Fruit fly (Drosophila melanogaster) whole organism, prepupa: Measurements from ENCODE around the gene CG16789.

Experiments used
- Blimp-1 ChIP-seq: fragments of 200-800 bp; sonication (Bioruptor generic); optimal IDR thresholded peaks from 3 replicates; lab custom pipeline; 2017; ENCODE audit warnings: missing biosample characterization, missing genetic modification characterization, mild to moderate bottlenecking, moderate library complexity, missing genetic modification reagents
- CG10631 ChIP-seq: fragments of 200-800 bp; sonication (Bioruptor generic); optimal IDR thresholded peaks from 2 replicates; lab custom pipeline; 2016; ENCODE audit warnings: missing biosample characterization, missing genetic modification characterization
- CG10669 ChIP-seq: fragments of 200-800 bp; sonication (Bioruptor generic); optimal IDR thresholded peaks from 3 replicates; lab custom pipeline; 2018; ENCODE audit warnings: missing biosample characterization, mild to moderate bottlenecking, missing genetic modification characterization, moderate library complexity
- CG11762 ChIP-seq: fragments of 200-800 bp; sonication (Bioruptor generic); optimal IDR thresholded peaks from 3 replicates; lab custom pipeline; 2016; ENCODE audit warnings: missing biosample characterization, missing genetic modification characterization; ENCODE audit not compliant: insufficient read depth
- CG11902 ChIP-seq: fragments of 200-800 bp; sonication (Bioruptor generic); optimal IDR thresholded peaks from 3 replicates; lab custom pipeline; 2016; ENCODE audit warnings: missing biosample characterization, missing genetic modification characterization
- CG15336 ChIP-seq: fragments of 200-800 bp; sonication (Bioruptor generic); IDR thresholded peaks from 2 replicates; pipeline ENCODE4 v1.3.6; 2022; ENCODE audit warnings: missing biosample characterization, missing genetic modification characterization
- CG1621 ChIP-seq: fragments of 200-800 bp; sonication (Bioruptor generic); optimal IDR thresholded peaks from 3 replicates; lab custom pipeline; 2018; ENCODE audit warnings: missing biosample characterization, mild to moderate bottlenecking, missing genetic modification characterization
- CG16779 ChIP-seq: fragments of 200-800 bp; sonication (Bioruptor generic); optimal IDR thresholded peaks from 3 replicates; lab custom pipeline; 2017; ENCODE audit warnings: missing biosample characterization, mild to moderate bottlenecking, missing genetic modification characterization
- CG31627 ChIP-seq: fragments of 200-800 bp; sonication (Bioruptor generic); optimal IDR thresholded peaks from 3 replicates; lab custom pipeline; 2016; ENCODE audit warnings: missing biosample characterization, missing genetic modification characterization
- CG32006 ChIP-seq: fragments of 200-800 bp; sonication (Bioruptor generic); optimal IDR thresholded peaks from 3 replicates; lab custom pipeline; 2017; ENCODE audit warnings: missing biosample characterization, mild to moderate bottlenecking, missing genetic modification characterization
- CG34406 ChIP-seq: fragments of 200-800 bp; sonication (Bioruptor generic); optimal IDR thresholded peaks from 3 replicates; lab custom pipeline; 2016; ENCODE audit warnings: missing biosample characterization, missing genetic modification characterization
- CG3919 ChIP-seq: fragments of 200-800 bp; sonication (Bioruptor generic); optimal IDR thresholded peaks from 3 replicates; lab custom pipeline; 2016; ENCODE audit warnings: missing biosample characterization, missing genetic modification characterization
- CG4318 ChIP-seq: fragments of 200-800 bp; sonication (Bioruptor generic); optimal IDR thresholded peaks from 3 replicates; lab custom pipeline; 2017; ENCODE audit warnings: missing biosample characterization, mild to moderate bottlenecking, missing genetic modification characterization
- CG6163 ChIP-seq: fragments of 200-800 bp; sonication (Bioruptor generic); IDR thresholded peaks from 3 replicates; pipeline ENCODE4 v1.3.6; 2022; ENCODE audit warnings: missing biosample characterization, missing genetic modification characterization
- CG6808 ChIP-seq: fragments of 200-800 bp; sonication (Bioruptor generic); optimal IDR thresholded peaks from 3 replicates; lab custom pipeline; 2017; ENCODE audit warnings: missing biosample characterization, missing genetic modification characterization, mild to moderate bottlenecking, moderate library complexity, missing genetic modification reagents
- CG6854 ChIP-seq: fragments of 200-800 bp; sonication (Bioruptor generic); optimal IDR thresholded peaks from 2 replicates; lab custom pipeline; 2017; ENCODE audit warnings: missing biosample characterization, mild to moderate bottlenecking, missing genetic modification characterization
- CG7368 ChIP-seq: fragments of 200-800 bp; sonication (Bioruptor generic); optimal IDR thresholded peaks from 3 replicates; lab custom pipeline; 2016; ENCODE audit warnings: missing biosample characterization, missing genetic modification characterization
- CG8119 ChIP-seq: fragments of 200-800 bp; sonication (Bioruptor generic); IDR thresholded peaks from 3 replicates; pipeline ENCODE4 v1.3.6; 2022; ENCODE audit warnings: missing biosample characterization, missing genetic modification characterization
- CG8319 ChIP-seq: fragments of 200-800 bp; sonication (Bioruptor generic); optimal IDR thresholded peaks from 3 replicates; lab custom pipeline; 2016; ENCODE audit warnings: missing biosample characterization, missing genetic modification characterization
- CG8632 ChIP-seq: fragments of 200-800 bp; sonication (Bioruptor generic); optimal IDR thresholded peaks from 3 replicates; lab custom pipeline; 2016; ENCODE audit warnings: missing biosample characterization, missing genetic modification characterization
- CG9139 ChIP-seq: fragments of 200-800 bp; sonication (Bioruptor generic); optimal IDR thresholded peaks from 3 replicates; lab custom pipeline; 2017; ENCODE audit warnings: missing biosample characterization, mild to moderate bottlenecking, missing genetic modification characterization
- Eip75B ChIP-seq: fragments of 200-800 bp; sonication (Bioruptor generic); optimal IDR thresholded peaks from 3 replicates; lab custom pipeline; 2016; ENCODE audit warnings: missing biosample characterization, missing genetic modification characterization
- Ets96B ChIP-seq: fragments of 200-800 bp; optimal IDR thresholded peaks from 2 replicates; lab custom pipeline; 2019; ENCODE audit warnings: missing biosample characterization, mild to moderate bottlenecking, missing genetic modification characterization, moderate library complexity
- Gug ChIP-seq: fragments of 200-800 bp; sonication (Bioruptor generic); IDR thresholded peaks from 2 replicates; pipeline ENCODE4 v1.3.6; 2022; ENCODE audit warnings: missing biosample characterization, missing genetic modification characterization
- Hr38 ChIP-seq: sonication (Bioruptor generic); optimal IDR thresholded peaks from 2 replicates; lab custom pipeline; 2016; ENCODE audit warnings: missing biosample characterization, missing genetic modification characterization
- Hr39 ChIP-seq: fragments of 200-800 bp; sonication (Bioruptor generic); optimal IDR thresholded peaks from 2 replicates; lab custom pipeline; 2016; ENCODE audit warnings: missing biosample characterization, missing genetic modification characterization
- Hr4 ChIP-seq: fragments of 200-800 bp; sonication (Bioruptor generic); optimal IDR thresholded peaks from 3 replicates; lab custom pipeline; 2016; ENCODE audit warnings: missing biosample characterization, missing genetic modification characterization
- Met ChIP-seq: fragments of 200-800 bp; sonication (Bioruptor generic); optimal IDR thresholded peaks from 3 replicates; lab custom pipeline; 2016; ENCODE audit warnings: missing biosample characterization, missing genetic modification characterization
- OdsH ChIP-seq: fragments of 200-800 bp; sonication (Bioruptor generic); optimal IDR thresholded peaks from 3 replicates; lab custom pipeline; 2016; ENCODE audit warnings: missing biosample characterization, missing genetic modification characterization
- Sox102F ChIP-seq: fragments of 200-800 bp; sonication (Bioruptor generic); optimal IDR thresholded peaks from 2 replicates; lab custom pipeline; 2016; ENCODE audit warnings: missing biosample characterization, mild to moderate bottlenecking, missing genetic modification characterization
- Sox14 ChIP-seq: fragments of 200-800 bp; sonication (Bioruptor generic); optimal IDR thresholded peaks from 3 replicates; lab custom pipeline; 2016; ENCODE audit warnings: missing biosample characterization, missing genetic modification characterization
- achi ChIP-seq: fragments of 200-800 bp; sonication (Bioruptor generic); optimal IDR thresholded peaks from 3 replicates; lab custom pipeline; 2016; ENCODE audit warnings: missing biosample characterization, missing genetic modification characterization
- acj6 ChIP-seq: fragments of 200-800 bp; sonication (Bioruptor generic); optimal IDR thresholded peaks from 3 replicates; lab custom pipeline; 2016; ENCODE audit warnings: missing biosample characterization, missing genetic modification characterization
- cyc ChIP-seq: fragments of 200-800 bp; sonication (Bioruptor generic); optimal IDR thresholded peaks from 3 replicates; lab custom pipeline; 2016; ENCODE audit warnings: missing biosample characterization, missing genetic modification characterization
- dac ChIP-seq: fragments of 200-800 bp; sonication (Bioruptor generic); optimal IDR thresholded peaks from 2 replicates; lab custom pipeline; 2017; ENCODE audit warnings: missing biosample characterization, mild to moderate bottlenecking, missing genetic modification characterization
- dsx ChIP-seq: fragments of 200-800 bp; optimal IDR thresholded peaks from 3 replicates; lab custom pipeline; 2019; ENCODE audit warnings: missing biosample characterization, mild to moderate bottlenecking, missing genetic modification characterization, moderate library complexity; ENCODE audit not compliant: poor library complexity, severe bottlenecking
- eg ChIP-seq: fragments of 200-800 bp; sonication (Bioruptor generic); IDR thresholded peaks from 3 replicates; pipeline ENCODE4 v1.3.6; 2022; ENCODE audit warnings: missing biosample characterization, missing genetic modification characterization
- esn ChIP-seq: fragments of 200-800 bp; sonication (Bioruptor generic); optimal IDR thresholded peaks from 2 replicates; lab custom pipeline; 2016; ENCODE audit warnings: missing biosample characterization, mild to moderate bottlenecking, missing genetic modification characterization, moderate library complexity
- fd59A ChIP-seq: fragments of 200-800 bp; sonication (Bioruptor generic); optimal IDR thresholded peaks from 2 replicates; lab custom pipeline; 2017; ENCODE audit warnings: missing biosample characterization, mild to moderate bottlenecking, missing genetic modification characterization, missing genetic modification reagents
- fd85E ChIP-seq: fragments of 200-800 bp; sonication (Bioruptor generic); optimal IDR thresholded peaks from 3 replicates; lab custom pipeline; 2016; ENCODE audit warnings: missing biosample characterization, missing genetic modification characterization
- fkh ChIP-seq: fragments of 200-800 bp; sonication (Bioruptor generic); optimal IDR thresholded peaks from 3 replicates; lab custom pipeline; 2017; ENCODE audit warnings: missing biosample characterization, mild to moderate bottlenecking, missing genetic modification characterization, moderate library complexity
- lz ChIP-seq: fragments of 200-800 bp; sonication (Bioruptor generic); optimal IDR thresholded peaks from 3 replicates; lab custom pipeline; 2016; ENCODE audit warnings: missing biosample characterization, missing genetic modification characterization
- net ChIP-seq: fragments of 200-800 bp; sonication (Bioruptor generic); optimal IDR thresholded peaks from 3 replicates; lab custom pipeline; 2016; ENCODE audit warnings: missing biosample characterization, missing genetic modification characterization
- pdm3 ChIP-seq: fragments of 200-800 bp; sonication (Bioruptor generic); optimal IDR thresholded peaks from 3 replicates; lab custom pipeline; 2016; ENCODE audit warnings: missing biosample characterization, missing genetic modification characterization
- salr ChIP-seq, 2 experiments: fragments of 200-800 bp; sonication (Bioruptor generic); optimal IDR thresholded peaks; 3 replicates each; lab custom pipeline; 2016 to 2018; ENCODE audit warnings: missing biosample characterization in 2 of 2, missing genetic modification characterization in 2 of 2, mild to moderate bottlenecking in 1 of 2
- spab ChIP-seq: fragments of 200-800 bp; sonication (Bioruptor generic); optimal IDR thresholded peaks from 2 replicates; lab custom pipeline; 2017; ENCODE audit warnings: missing biosample characterization, mild to moderate bottlenecking, missing genetic modification characterization, missing genetic modification reagents
- svp ChIP-seq: fragments of 200-800 bp; sonication (Bioruptor generic); peaks from one replicate; lab custom pipeline; 2016; ENCODE audit warnings: missing biosample characterization, missing genetic modification characterization
- topi ChIP-seq: fragments of 200-800 bp; sonication (Bioruptor generic); optimal IDR thresholded peaks from 3 replicates; lab custom pipeline; 2016; ENCODE audit warnings: missing biosample characterization, missing genetic modification characterization
- vri ChIP-seq: fragments of 200-800 bp; sonication (Bioruptor generic); optimal IDR thresholded peaks from 3 replicates; lab custom pipeline; 2016; ENCODE audit warnings: missing biosample characterization, mild to moderate bottlenecking, missing genetic modification characterization

The CG16789 gene

dm6 chr3R:9548769-9549168 lies 17.2 kb upstream of the CG16789 start:
- peak; percentile 22 for TF ChIP-seq fkh (GFP tag; lab: Kevin White, UChicago)
- TF ChIP-seq CG6808: no peak

- TF ChIP-seq eg (GFP tag; lab: Robert Waterston, UW) (no peak), esn (GFP tag; lab: Kevin White, UChicago) (no peak), OdsH (no peak), CG6163 (GFP tag; lab: Robert Waterston, UW) (no peak), salr (GFP tag; optimal IDR thresholded peaks at IDR 0.05; lab: Kevin White, UChicago) (no peak), spab (GFP tag; lab: Kevin White, UChicago) (no peak), fkh (GFP tag; lab: Kevin White, UChicago) (peak; percentile 29), CG6808 (no peak), CG1621 (tag; lab: Kevin White, UChicago) (no peak), CG34406 (GFP tag; lab: Kevin White, UChicago) (no peak), Blimp-1 (no peak), Met (no peak), CG31627 (GFP tag; lab: Kevin White, UChicago) (no peak), CG10669 (GFP tag; lab: Kevin White, UChicago) (no peak), pdm3 (no peak), topi (no peak), lz (GFP tag; lab: Kevin White, UChicago) (no peak), dsx (GFP tag; lab: Kevin White, UChicago) (peak; percentile 79), CG8119 (GFP tag; lab: Robert Waterston, UW) (no peak), CG15336 (no peak), net (GFP tag; lab: Kevin White, UChicago) (peak; percentile 26), svp (GFP tag; lab: Kevin White, UChicago) (peak; percentile 78), CG8632 (GFP tag; lab: Kevin White, UChicago) (peak; percentile 10), acj6 (GFP tag; lab: Kevin White, UChicago) (no peak), achi (GFP tag; lab: Kevin White, UChicago) (no peak), Ets96B (tag; lab: Kevin White, UChicago) (peak; percentile 5), CG11902 (GFP tag; lab: Kevin White, UChicago) (no peak), Eip75B (GFP tag; lab: Kevin White, UChicago) (no peak), Sox14 (GFP tag; lab: Kevin White, UChicago) (peak; percentile 45), CG7368 (GFP tag; lab: Kevin White, UChicago) (no peak), fd85E (GFP tag; lab: Kevin White, UChicago) (no peak), fd59A (GFP tag; lab: Kevin White, UChicago) (no peak), CG8319 (GFP tag; lab: Kevin White, UChicago) (no peak), vri (GFP tag; lab: Kevin White, UChicago) (peak; percentile 70), CG11762 (GFP tag; lab: Kevin White, UChicago) (no peak), Gug (GFP tag; lab: Robert Waterston, UW) (no peak), Hr39 (no peak), Hr4 (no peak), CG6854 (no peak), Sox102F (GFP tag; lab: Kevin White, UChicago) (peak; percentile 46), CG4318 (GFP tag; lab: Kevin White, UChicago) (no peak), CG9139 (GFP tag; lab: Kevin White, UChicago) (peak; percentile 36), dac (no peak), CG3919 (GFP tag; lab: Kevin White, UChicago) (peak; percentile 23), CG16779 (tag; lab: Kevin White, UChicago) (peak; percentile 42), Hr38 (no peak), CG10631 (GFP tag; lab: Kevin White, UChicago) (no peak), CG32006 (GFP tag; lab: Kevin White, UChicago) (no peak), cyc (GFP tag; lab: Kevin White, UChicago) (no peak)
Measured at dm6 chr3R:9550265-9551012, 15.6 kb upstream of the CG16789 start.
